Worm (Caenorhabditis elegans) whole organism, dauer: ENCODE measurements around the gene mrpl-45.

Experiments used
- unc-62 ChIP-seq: sonication (generic microtip); optimal IDR thresholded peaks from 2 replicates; lab custom pipeline; 2017; ENCODE audit warnings: missing biosample characterization, missing genetic modification reagents, missing genetic modification characterization

Gene mrpl-45

ce11 chrIII:1218998-1219397 is 17.2 kb upstream of the mrpl-45 start:
- TF ChIP-seq unc-62 (GFP tag; lab: Kevin White, UChicago): no peak

- no peak for TF ChIP-seq unc-62 (GFP tag; lab: Kevin White, UChicago)
These were observed 16.4 kb upstream of the mrpl-45 start for ce11 chrIII:1218221-1218620.

- no peak for TF ChIP-seq unc-62 (GFP tag; lab: Kevin White, UChicago)
These were observed 14.3 kb upstream of the mrpl-45 start for ce11 chrIII:1216096-1216495.

ce11 chrIII:1214680-1215079 is 12.9 kb upstream of the mrpl-45 start, which contains the start of gene Y119D3B.21:
Y119D3B.21 (plus strand) TSS chrIII:1215000.
- no peak for TF ChIP-seq unc-62 (GFP tag; lab: Kevin White, UChicago)

DNA sequence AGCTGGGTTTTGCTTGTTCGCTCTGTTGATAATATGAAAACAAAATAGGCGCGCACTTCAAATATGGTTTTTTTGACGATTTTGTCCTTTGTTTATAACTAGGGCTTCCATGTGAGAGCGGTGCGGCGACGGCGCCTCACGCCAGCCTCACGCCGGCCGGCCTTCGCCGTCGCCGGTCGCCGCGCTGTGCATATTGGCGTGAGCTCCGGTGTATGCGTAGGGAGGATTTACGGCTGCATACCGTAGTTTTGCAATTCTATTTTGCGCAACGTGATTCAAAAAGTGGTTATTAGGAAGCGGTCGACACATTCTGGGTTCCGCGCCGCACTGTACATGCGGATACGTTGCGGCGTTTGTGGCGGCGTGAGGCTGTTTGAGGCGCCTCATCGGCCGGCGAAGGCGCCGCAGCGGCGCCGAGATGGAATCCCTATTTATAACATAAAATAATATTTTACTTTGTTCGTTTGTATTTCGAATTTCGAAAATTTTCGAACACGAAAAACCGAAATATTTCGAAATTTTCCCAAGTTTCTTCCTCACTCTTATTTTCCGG is 12.4 kb upstream of the mrpl-45 start:
- TF ChIP-seq unc-62 (GFP tag; lab: Kevin White, UChicago): no peak

ce11 chrIII:1210638-1211037 is 8.8 kb upstream of the mrpl-45 start:
- TF ChIP-seq unc-62 (GFP tag; lab: Kevin White, UChicago): no peak

ce11 chrIII:1207852-1208251 is 6.0 kb upstream of the mrpl-45 start, which contains the start of gene orc-3:
orc-3 (plus strand) TSS chrIII:1208133.
- no peak for TF ChIP-seq unc-62 (GFP tag; lab: Kevin White, UChicago)

ce11 chrIII:1207027-1207426 is 5.2 kb upstream of the mrpl-45 start:
- no peak for TF ChIP-seq unc-62 (GFP tag; lab: Kevin White, UChicago)

- no peak for TF ChIP-seq unc-62 (GFP tag; lab: Kevin White, UChicago)
These were observed 4.5 kb upstream of the mrpl-45 start for ce11 chrIII:1206331-1206730.

DNA sequence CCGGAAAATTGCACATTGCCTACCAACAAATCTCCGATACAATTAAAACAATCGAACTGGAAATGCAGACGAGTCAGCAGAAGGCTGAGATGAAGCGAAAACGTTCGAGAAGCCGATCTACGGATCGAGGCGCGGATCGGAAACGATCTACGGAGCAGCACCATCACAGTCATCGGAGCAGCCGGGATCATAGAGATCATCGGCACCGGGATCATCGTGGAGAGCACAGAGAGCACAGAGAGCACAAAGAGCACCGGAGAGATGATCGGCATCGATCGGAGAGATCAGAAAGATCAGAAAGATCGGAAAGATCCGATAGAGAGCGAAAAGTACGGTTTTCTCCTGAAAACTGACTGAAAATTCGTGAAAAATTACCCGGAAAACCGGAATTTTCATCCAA is 3.6 kb upstream of the mrpl-45 start:
- no peak for TF ChIP-seq unc-62 (GFP tag; lab: Kevin White, UChicago)

DNA sequence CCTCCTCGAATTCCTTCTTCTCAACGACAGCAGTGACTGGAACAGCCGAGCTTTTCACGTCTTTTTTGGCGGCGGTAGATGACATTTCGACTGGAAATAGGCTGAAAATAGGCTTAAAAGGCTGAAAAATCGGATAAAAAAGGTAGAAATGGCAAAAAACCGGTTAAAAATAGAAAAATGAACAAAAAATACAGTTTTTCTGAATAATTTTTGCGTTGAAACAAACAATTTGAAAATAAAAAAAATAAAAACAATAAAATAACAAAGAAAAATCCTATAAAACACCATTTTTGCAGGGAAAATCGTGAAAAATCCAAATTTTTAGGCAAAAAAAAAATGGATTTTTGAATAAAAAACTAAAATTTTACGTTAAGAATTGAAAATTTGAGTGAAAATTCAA is 5.6 kb downstream of the mrpl-45 start, which contains the start of gene dss-1:
Gene dss-1, minus strand, starts transcription at position 101 of the 400 bp plus-strand sequence.
- no peak for TF ChIP-seq unc-62 (GFP tag; lab: Kevin White, UChicago)

- TF ChIP-seq unc-62 (GFP tag; lab: Kevin White, UChicago): no peak
These were observed 8.4 kb downstream of the mrpl-45 start, which contains the start of gene Y119D3B.14 for ce11 chrIII:1193326-1193862. Y119D3B.14 (minus strand) TSS chrIII:1193812.

ce11 chrIII:1181756-1182155 is 20.1 kb downstream of the mrpl-45 start, which contains the start of gene nspg-8:
nspg-8 (plus strand) TSS chrIII:1182056.
- no peak for TF ChIP-seq unc-62 (GFP tag; lab: Kevin White, UChicago)

DNA sequence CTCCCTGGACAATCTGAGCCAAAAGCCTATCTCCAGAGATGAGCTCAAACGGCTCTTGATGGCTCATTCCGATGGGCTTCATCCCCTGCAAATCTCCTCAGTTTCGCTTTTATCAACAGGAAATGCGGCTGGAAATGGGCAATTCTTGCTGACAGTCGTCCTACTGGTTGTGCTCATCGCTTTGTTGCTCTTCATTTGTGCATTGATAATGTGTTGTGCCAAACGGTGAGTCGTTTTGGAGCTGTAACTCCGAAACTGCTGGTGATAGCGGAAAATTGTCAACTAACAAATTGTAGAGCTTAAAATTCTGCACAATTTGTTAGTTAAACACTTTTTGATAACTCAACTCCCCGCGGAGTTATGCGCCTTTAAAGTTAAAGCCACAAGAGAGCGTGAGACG is 22.8 kb downstream of the mrpl-45 start:
- no peak for TF ChIP-seq unc-62 (GFP tag; lab: Kevin White, UChicago)

DNA sequence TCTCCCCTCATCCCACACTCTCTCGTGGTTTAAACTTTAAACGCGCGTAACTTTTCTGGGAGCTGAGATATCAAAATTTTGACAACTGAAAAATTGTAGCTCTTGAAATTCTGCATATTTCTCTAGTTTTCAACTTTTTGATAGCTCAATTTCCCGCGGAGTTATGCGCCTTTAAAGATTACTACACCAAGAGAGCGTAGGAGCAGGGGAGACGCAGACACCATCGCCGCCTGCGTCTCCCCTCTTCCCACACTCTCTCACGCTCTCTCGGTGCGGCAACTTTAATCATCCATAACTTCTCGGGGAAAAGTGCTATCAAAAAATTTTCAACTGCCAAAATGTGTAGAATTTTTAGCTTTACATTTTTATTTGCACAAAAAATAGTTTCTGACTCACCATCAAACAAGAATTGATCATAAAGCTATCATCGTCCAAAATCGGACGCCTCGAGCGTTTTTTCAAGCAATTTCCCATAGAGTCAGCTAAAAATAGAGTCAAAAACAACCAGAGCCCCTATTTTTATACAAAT is 25.7 kb downstream of the mrpl-45 start, which contains the start of gene eak-3:
Gene eak-3, minus strand, starts transcription at position 479 of the 529 bp plus-strand sequence.
- no peak for TF ChIP-seq unc-62 (GFP tag; lab: Kevin White, UChicago)

ce11 chrIII:1173331-1173730 is 28.5 kb downstream of the mrpl-45 start:
- no peak for TF ChIP-seq unc-62 (GFP tag; lab: Kevin White, UChicago)

DNA sequence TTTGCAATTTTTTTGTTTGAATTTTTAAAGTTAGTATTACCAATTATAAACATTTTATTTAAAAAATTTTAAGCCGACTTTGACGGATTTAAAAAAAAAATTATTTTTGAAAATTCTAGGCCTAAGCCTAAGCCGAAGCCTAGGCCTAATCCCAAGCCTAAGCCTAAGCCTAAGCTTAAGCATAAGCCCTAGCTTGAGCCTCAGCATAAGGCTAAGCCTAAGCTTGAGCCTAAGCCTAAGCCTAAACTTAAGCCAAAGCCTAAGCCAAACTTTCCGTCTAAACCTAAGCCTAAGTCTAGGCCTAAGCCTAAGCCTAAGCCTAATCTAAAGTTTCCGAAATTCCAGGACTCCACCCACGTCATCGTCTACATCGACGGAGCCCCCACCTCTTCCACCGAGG is 32.2 kb downstream of the mrpl-45 start:
- no peak for TF ChIP-seq unc-62 (GFP tag; lab: Kevin White, UChicago)
